Worm (Caenorhabditis elegans) whole organism, late embryonic: Measurements from ENCODE around the gene C49F8.14.

Experiments
- ceh-18 ChIP-seq: sonication (generic microtip); optimal IDR thresholded peaks from 2 replicates; lab custom pipeline; 2016; ENCODE audit warnings: missing genetic modification characterization, missing compliant biosample characterization
- hlh-30 ChIP-seq: sonication (generic microtip); optimal IDR thresholded peaks from 2 replicates; lab custom pipeline; 2017; ENCODE audit warnings: antibody characterized with exemption, missing genetic modification characterization, missing compliant biosample characterization; ENCODE audit not compliant: insufficient read depth
- pha-4 ChIP-seq: fragments of 150-350 bp; optimal IDR thresholded peaks from 2 replicates; lab custom pipeline; 2018; ENCODE audit warnings: missing biosample characterization, missing genetic modification reagents, missing genetic modification characterization

DNA sequence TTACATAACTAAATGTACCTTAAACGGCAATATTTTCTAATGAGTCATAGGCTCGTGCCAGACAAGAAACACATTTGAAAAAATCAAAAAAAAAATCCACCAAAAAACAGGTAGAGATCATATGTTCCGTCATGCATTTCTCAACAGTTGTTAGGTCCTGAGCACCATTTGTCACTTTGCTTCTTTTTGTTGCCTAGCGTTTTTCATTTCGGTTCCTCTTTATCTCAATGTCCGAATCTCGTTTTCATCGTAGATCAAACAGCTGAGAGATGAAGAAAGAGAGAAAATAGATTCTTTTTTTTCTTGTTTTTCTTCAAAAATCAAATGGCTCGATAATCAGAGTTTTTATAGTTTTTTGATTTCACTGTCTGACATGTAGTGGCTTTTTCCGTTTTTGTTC, 35.8 kb downstream of the C49F8.14 start:
- TF ChIP-seq ceh-18 (tag; lab: Kevin White, UChicago) (peak; percentile 42), hlh-30 (tag; lab: Kevin White, UChicago) (no peak), pha-4 (tag; lab: Kevin White, UChicago) (no peak)
